Fruit fly (Drosophila melanogaster): Measurements from ENCODE around the gene CG9689.

CG9689 gene

DNA sequence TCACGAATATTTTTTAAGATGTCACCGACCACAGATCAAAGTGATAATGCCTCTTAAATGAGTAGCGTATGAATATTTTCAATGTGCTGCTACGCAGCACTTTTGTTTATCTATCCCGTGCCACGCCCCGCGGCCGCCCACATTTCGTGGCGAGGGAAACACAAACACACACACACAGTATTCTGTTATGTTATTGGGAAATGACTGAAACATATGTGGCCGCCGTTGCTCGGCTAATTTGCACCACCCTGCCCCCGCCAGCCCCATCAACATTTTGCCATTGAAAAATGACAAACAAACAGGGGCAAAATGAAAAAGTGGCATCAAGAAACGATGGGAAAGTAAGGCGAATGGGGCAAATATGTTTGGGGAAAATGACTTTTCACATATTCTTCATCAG, 4.5 kb upstream of the CG9689 start:
- TF ChIP-seq BEAF-32 (GFP tag; optimal IDR thresholded peaks at IDR 0.05) (no peak), twi (tag; optimal IDR thresholded peaks at IDR 0.05) (peak; percentile 29), CG6175 (GFP tag; IDR thresholded peaks at IDR 0.05) (peak; percentile 80), lmd (GFP tag; IDR thresholded peaks at IDR 0.05) (0 out of 2 replicates have a peak, but pooled peaks have one; percentile 9), crol (GFP tag; IDR thresholded peaks at IDR 0.05) (peak; percentile 72), CG12769 (tag; optimal IDR thresholded peaks at IDR 0.05) (peak; percentile 92), CG16815 (GFP tag; optimal IDR thresholded peaks at IDR 0.05) (no peak), Med (GFP tag) (peak; percentile 40), B-H2 (GFP tag; optimal IDR thresholded peaks at IDR 0.05) (no peak), hbn (GFP tag; IDR thresholded peaks at IDR 0.05; ENCODE audit: partially characterized antibody) (no peak), sens (GFP tag) (peak; percentile 2), sr (GFP tag; IDR thresholded peaks at IDR 0.05) (peak; percentile 58; the same call in 1 of the 3 replicates), sd (tag; optimal IDR thresholded peaks at IDR 0.05) (peak; percentile 22), Vsx1 (GFP tag; optimal IDR thresholded peaks at IDR 0.05) (peak; percentile 1)

DNA sequence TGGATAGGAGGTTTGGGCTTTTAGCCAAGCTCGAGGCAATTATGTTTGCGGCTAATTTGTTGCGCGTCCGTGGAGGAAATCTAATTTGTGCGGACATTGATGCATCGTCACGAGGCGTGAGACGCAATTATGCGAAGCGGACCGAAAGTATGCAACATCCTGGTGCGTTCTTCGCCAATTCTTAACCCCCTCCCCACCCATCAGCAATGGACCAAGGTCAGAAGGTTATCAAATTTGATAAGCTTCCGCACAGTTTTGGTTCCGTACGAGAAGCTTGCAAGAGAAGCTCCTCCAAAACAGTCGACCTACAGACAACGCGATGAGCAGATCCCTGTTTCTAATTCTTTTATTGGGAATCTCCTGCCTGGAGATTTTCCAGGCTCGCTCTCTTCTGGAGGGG, 3.6 kb upstream of the CG9689 start, which contains the start of gene CG1468:
TSS of gene CG1468 (plus strand) at position 298 of the 400 bp plus-strand sequence.
- TF ChIP-seq CrebB (tag; optimal IDR thresholded peaks at IDR 0.05) (no peak), chinmo (GFP tag; IDR thresholded peaks at IDR 0.05; ENCODE audit: partially characterized antibody) (0 out of 4 replicates have a peak, but pooled peaks have one; percentile 15), gcm2 (GFP tag; optimal IDR thresholded peaks at IDR 0.05) (no peak), CG3847 (GFP tag; IDR thresholded peaks at IDR 0.05) (no peak), Med (GFP tag) (peak; percentile 24), bcd (GFP tag; optimal IDR thresholded peaks at IDR 0.05) (no peak), gfzf (GFP tag; optimal IDR thresholded peaks at IDR 0.05) (no peak), amos (GFP tag; IDR thresholded peaks at IDR 0.05; ENCODE audit: partially characterized antibody) (no peak), ab (GFP tag; optimal IDR thresholded peaks at IDR 0.05) (no peak), ftz-f1 (GFP tag; optimal IDR thresholded peaks at IDR 0.05) (peak; percentile 76), CG11696 (GFP tag; IDR thresholded peaks at IDR 0.05) (no peak), zen2 (GFP tag; IDR thresholded peaks at IDR 0.05; ENCODE audit: partially characterized antibody) (no peak), odd (GFP tag; optimal IDR thresholded peaks at IDR 0.05) (no peak), CG34376 (GFP tag; optimal IDR thresholded peaks at IDR 0.05) (peak; percentile 4), Hr78 (GFP tag; optimal IDR thresholded peaks at IDR 0.05) (peak in 1 of 2 experiments; percentile 53), crol (GFP tag; IDR thresholded peaks at IDR 0.05) (peak; percentile 42; the same call in 1 of the 2 replicates), Six4 (GFP tag; optimal IDR thresholded peaks at IDR 0.05) (no peak)

dm6 chrX:9879570-9879969, 2.2 kb upstream of the CG9689 start, which contains the start of gene CG9686:
Gene CG9686 (plus strand): TSS chrX:9879870.
- TF ChIP-seq CG12744 (GFP tag; optimal IDR thresholded peaks at IDR 0.05): no peak
- no peak for TF ChIP-seq CG10209 (GFP tag; optimal IDR thresholded peaks at IDR 0.05)
- TF ChIP-seq run (tag; optimal IDR thresholded peaks at IDR 0.05): no peak
- TF ChIP-seq sob (GFP tag; IDR thresholded peaks at IDR 0.05): no peak
- TF ChIP-seq CG12299 (tag; optimal IDR thresholded peaks at IDR 0.05): no peak
- TF ChIP-seq C15 (GFP tag; IDR thresholded peaks at IDR 0.05): no peak
- no peak for TF ChIP-seq CG12155 (GFP tag; optimal IDR thresholded peaks at IDR 0.05)
- no peak for TF ChIP-seq Camta (GFP tag; optimal IDR thresholded peaks at IDR 0.05)
- no peak for TF ChIP-seq ssp (GFP tag; IDR thresholded peaks at IDR 0.05)
- no peak for TF ChIP-seq Vsx1 (GFP tag; optimal IDR thresholded peaks at IDR 0.05)
- no peak for TF ChIP-seq ro (GFP tag; IDR thresholded peaks at IDR 0.05)
- TF ChIP-seq Dek (tag; optimal IDR thresholded peaks at IDR 0.05): no peak
- TF ChIP-seq CG4360 (GFP tag; IDR thresholded peaks at IDR 0.05): no peak
- no peak for TF ChIP-seq shn (GFP tag; optimal IDR thresholded peaks at IDR 0.05)
